Worm (Caenorhabditis elegans) whole organism, mixed stage, embryonic: ENCODE data around the gene dsb-3.

Source experiments
- elt-1 ChIP-seq: sonication (generic microtip); optimal IDR thresholded peaks from 2 replicates; lab custom pipeline; 2017; ENCODE audit warnings: missing genetic modification characterization, mild to moderate bottlenecking, missing compliant biosample characterization, antibody characterized with exemption, moderate library complexity, borderline replicate concordance; ENCODE audit not compliant: insufficient read depth
- lin-13 ChIP-seq: fragments of 150-350 bp; optimal IDR thresholded peaks from 2 replicates; lab custom pipeline; 2014; ENCODE audit warnings: missing biosample characterization, missing genetic modification characterization
- lsy-2 ChIP-seq: fragments of 150-350 bp; optimal IDR thresholded peaks from 2 replicates; lab custom pipeline; 2014; ENCODE audit warnings: missing biosample characterization, missing genetic modification characterization
- mab-5 ChIP-seq: fragments of 150-350 bp; optimal IDR thresholded peaks from 2 replicates; lab custom pipeline; 2014; ENCODE audit warnings: missing biosample characterization, missing genetic modification characterization
- nhr-237 ChIP-seq: fragments of 150-350 bp; optimal IDR thresholded peaks from 2 replicates; lab custom pipeline; 2014; ENCODE audit warnings: missing biosample characterization, missing genetic modification characterization
- pha-4 ChIP-seq: fragments of 150-350 bp; optimal IDR thresholded peaks from 2 replicates; lab custom pipeline; 2018; ENCODE audit warnings: missing biosample characterization, missing genetic modification reagents, missing genetic modification characterization
- snpc-4 ChIP-seq: fragments of 150-350 bp; optimal IDR thresholded peaks from 2 replicates; lab custom pipeline; 2014; ENCODE audit warnings: missing biosample characterization, missing genetic modification characterization
- sptf-1 ChIP-seq: sonication (generic microtip); optimal IDR thresholded peaks from 2 replicates; lab custom pipeline; 2017; ENCODE audit warnings: mild to moderate bottlenecking, missing genetic modification characterization, moderate library complexity, missing compliant biosample characterization
- unc-39 ChIP-seq: fragments of 150-350 bp; optimal IDR thresholded peaks from 2 replicates; lab custom pipeline; 2014; ENCODE audit warnings: missing biosample characterization, missing genetic modification characterization
- unc-62 ChIP-seq: fragments of 150-350 bp; optimal IDR thresholded peaks from 2 replicates; lab custom pipeline; 2014; ENCODE audit warnings: missing biosample characterization, missing genetic modification reagents, missing genetic modification characterization
- ztf-11 ChIP-seq: fragments of 150-350 bp; optimal IDR thresholded peaks from 2 replicates; lab custom pipeline; 2014; ENCODE audit warnings: missing biosample characterization, missing genetic modification characterization

ce11 chrIV:7782292-7782691 is 22.9 kb upstream of the dsb-3 start, which contains the start of gene sec-10:
- no peak for TF ChIP-seq unc-62 (GFP tag; lab: Kevin White, UChicago)
- no peak for TF ChIP-seq lin-13 (tag; lab: Kevin White, UChicago)
- TF ChIP-seq mab-5: no peak
- no peak for TF ChIP-seq ztf-11 (tag; lab: Kevin White, UChicago)
- no peak for TF ChIP-seq unc-39 (tag; lab: Kevin White, UChicago)
- no peak for TF ChIP-seq snpc-4 (tag; lab: Kevin White, UChicago)
- TF ChIP-seq nhr-237 (tag; lab: Kevin White, UChicago): no peak
- no peak for TF ChIP-seq elt-1 (tag; lab: Kevin White, UChicago)
- no peak for TF ChIP-seq sptf-1 (tag; lab: Kevin White, UChicago)
- TF ChIP-seq pha-4 (tag; lab: Kevin White, UChicago): no peak
- no peak for TF ChIP-seq lsy-2 (tag; lab: Kevin White, UChicago)
